Worm (Caenorhabditis elegans): ENCODE data around the gene rbm-34.

DNA sequence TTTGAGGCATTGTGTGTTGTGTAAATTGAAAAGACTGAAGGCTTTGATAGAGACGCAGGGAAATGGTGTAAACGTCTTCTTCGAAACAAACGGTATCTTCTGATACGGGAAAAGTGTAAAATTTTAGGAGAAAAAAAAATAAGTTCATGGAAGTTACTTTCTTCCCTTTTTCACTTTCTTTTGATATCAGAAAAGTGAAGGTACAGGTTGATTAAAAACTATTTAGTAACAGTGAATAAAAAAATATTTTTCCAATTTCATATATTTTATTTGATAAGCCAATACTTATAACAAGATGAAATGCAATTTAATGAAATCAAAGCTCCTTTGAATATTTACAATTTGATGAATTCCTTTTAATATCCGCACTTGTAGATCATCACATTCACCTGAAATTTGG is 25.1 kb downstream of the rbm-34 start, which contains the start of gene col-129:
- TF ChIP-seq ama-1 (optimal IDR thresholded peaks at IDR 0.05) (no peak), flt-1 (GFP tag; IDR thresholded peaks at IDR 0.05) (no peak), B0310.2 (tag; optimal IDR thresholded peaks at IDR 0.05) (no peak), pes-1 (GFP tag; IDR thresholded peaks at IDR 0.05) (no peak), F13C5.2 (tag; optimal IDR thresholded peaks at IDR 0.05) (no peak), tbx-11 (GFP tag; IDR thresholded peaks at IDR 0.05) (no peak), scrt-1 (GFP tag; IDR thresholded peaks at IDR 0.05) (no peak), ets-7 (tag; optimal IDR thresholded peaks at IDR 0.05) (no peak), ceh-36 (tag; optimal IDR thresholded peaks at IDR 0.05) (no peak), ceh-13 (GFP tag; optimal IDR thresholded peaks at IDR 0.05) (no peak), hnd-1 (tag; optimal IDR thresholded peaks at IDR 0.05) (no peak), aly-1 (tag; optimal IDR thresholded peaks at IDR 0.05) (no peak), tbx-37 (GFP tag; conservative IDR thresholded peaks at IDR 0.05) (no peak), sea-1 (GFP tag; conservative IDR thresholded peaks at IDR 0.05) (no peak)

All from whole organism, early embryonic.